Worm (Caenorhabditis elegans): ENCODE results near the gene lhfp-4.

Gene lhfp-4

ce11 chrIV:17263714-17264113 is 11.7 kb upstream of the lhfp-4 start (continued):
- no peak for TF ChIP-seq nhr-237 (tag; optimal IDR thresholded peaks at IDR 0.05)
- no peak for TF ChIP-seq cey-2 (tag; optimal IDR thresholded peaks at IDR 0.05; ENCODE audit: borderline replicate concordance, insufficient read depth)
- TF ChIP-seq hlh-11 (tag; optimal IDR thresholded peaks at IDR 0.05), result peak; percentile 92
- TF ChIP-seq daf-19 (GFP tag; conservative IDR thresholded peaks at IDR 0.05), result no peak
- TF ChIP-seq T20F7.1 (GFP tag; optimal IDR thresholded peaks at IDR 0.05), result no peak
- peak in 1 of 2 experiments; percentile 54 for TF ChIP-seq daf-16 (GFP tag; optimal IDR thresholded peaks at IDR 0.05)
- TF ChIP-seq daf-16 (tag; optimal IDR thresholded peaks at IDR 0.05), result peak; percentile 96
- TF ChIP-seq nhr-10 (tag; optimal IDR thresholded peaks at IDR 0.05), result no peak
- peak; percentile 90 for TF ChIP-seq aha-1 (tag)
- peak; percentile 84 for TF ChIP-seq ama-1 (optimal IDR thresholded peaks at IDR 0.05)
- TF ChIP-seq unc-130 (GFP tag; optimal IDR thresholded peaks at IDR 0.05), result no peak
- TF ChIP-seq lin-1 (GFP tag; IDR thresholded peaks at IDR 0.05), result peak; percentile 46; the same call in 1 of the 2 replicates
- no peak for TF ChIP-seq Y48G9A.11 (GFP tag; IDR thresholded peaks at IDR 0.05)
- TF ChIP-seq mes-2 (tag; optimal IDR thresholded peaks at IDR 0.05; ENCODE audit: poor library complexity, severe bottlenecking), result peak; percentile 24
- no peak for TF ChIP-seq lin-39 (tag; optimal IDR thresholded peaks at IDR 0.05)
- 0 out of 2 replicates have a peak, but pooled peaks have one; percentile 25 for TF ChIP-seq nhr-41 (GFP tag; IDR thresholded peaks at IDR 0.05)
- no peak for TF ChIP-seq nhr-25 (tag; optimal IDR thresholded peaks at IDR 0.05; ENCODE audit: borderline replicate concordance, insufficient read depth)
- TF ChIP-seq ceh-82 (tag; optimal IDR thresholded peaks at IDR 0.05), result no peak
- TF ChIP-seq F26F4.8 (GFP tag; conservative IDR thresholded peaks at IDR 0.05), result no peak
- no peak for TF ChIP-seq ces-1 (GFP tag; optimal IDR thresholded peaks at IDR 0.05)
- TF ChIP-seq hlh-30 (tag; optimal IDR thresholded peaks at IDR 0.05; ENCODE audit: insufficient read depth), result peak; percentile 59
- TF ChIP-seq dpl-1 (GFP tag; optimal IDR thresholded peaks at IDR 0.05), result no peak
- TF ChIP-seq hif-1 (tag; optimal IDR thresholded peaks at IDR 0.05), result peak; percentile 7 to 96
- TF ChIP-seq nhr-77 (tag; optimal IDR thresholded peaks at IDR 0.05), result peak; percentile 88
- peak; percentile 26 for TF ChIP-seq ztf-7 (tag; optimal IDR thresholded peaks at IDR 0.05)
- TF ChIP-seq hmg-1.1 (GFP tag; IDR thresholded peaks at IDR 0.05), result no peak
- TF ChIP-seq daf-8 (GFP tag; IDR thresholded peaks at IDR 0.05), result no peak
- no peak for TF ChIP-seq sdz-12 (GFP tag; optimal IDR thresholded peaks at IDR 0.05)
- no peak for TF ChIP-seq zfp-3 (GFP tag; conservative IDR thresholded peaks at IDR 0.05)
- no peak for TF ChIP-seq ceh-62 (tag; optimal IDR thresholded peaks at IDR 0.05)
- TF ChIP-seq mdt-29 (GFP tag; IDR thresholded peaks at IDR 0.05), result no peak
- TF ChIP-seq Y75B8A.6 (GFP tag; IDR thresholded peaks at IDR 0.05), result no peak
- no peak for TF ChIP-seq F10B5.3 (tag; optimal IDR thresholded peaks at IDR 0.05)
- no peak for TF ChIP-seq unc-39 (tag; optimal IDR thresholded peaks at IDR 0.05)
- no peak for TF ChIP-seq ceh-20 (GFP tag; IDR thresholded peaks at IDR 0.05)
- no peak for TF ChIP-seq lin-38 (GFP tag; IDR thresholded peaks at IDR 0.05)

- TF ChIP-seq R02D3.7 (tag; optimal IDR thresholded peaks at IDR 0.05) (no peak), zip-2 (tag; optimal IDR thresholded peaks at IDR 0.05) (no peak), ctbp-1 (GFP tag; IDR thresholded peaks at IDR 0.05) (no peak), aha-1 (tag) (no peak), duxl-1 (tag; optimal IDR thresholded peaks at IDR 0.05; ENCODE audit: poor library complexity) (no peak), vab-7 (GFP tag; IDR thresholded peaks at IDR 0.05) (no peak), ceh-44 (GFP tag; IDR thresholded peaks at IDR 0.05) (no peak), daf-19 (GFP tag; conservative IDR thresholded peaks at IDR 0.05) (no peak), nhr-76 (tag; optimal IDR thresholded peaks at IDR 0.05) (no peak), ces-1 (GFP tag; optimal IDR thresholded peaks at IDR 0.05) (no peak), sdz-12 (GFP tag; optimal IDR thresholded peaks at IDR 0.05) (no peak)
Observed at ce11 chrIV:17264714-17265113, 10.7 kb upstream of the lhfp-4 start, which contains the start of gene F26D10.13. Gene F26D10.13, minus strand, starts transcription at chrIV:17264814.
